Fruit fly (Drosophila melanogaster): ENCODE results near the gene Ugt36D1.

DNA sequence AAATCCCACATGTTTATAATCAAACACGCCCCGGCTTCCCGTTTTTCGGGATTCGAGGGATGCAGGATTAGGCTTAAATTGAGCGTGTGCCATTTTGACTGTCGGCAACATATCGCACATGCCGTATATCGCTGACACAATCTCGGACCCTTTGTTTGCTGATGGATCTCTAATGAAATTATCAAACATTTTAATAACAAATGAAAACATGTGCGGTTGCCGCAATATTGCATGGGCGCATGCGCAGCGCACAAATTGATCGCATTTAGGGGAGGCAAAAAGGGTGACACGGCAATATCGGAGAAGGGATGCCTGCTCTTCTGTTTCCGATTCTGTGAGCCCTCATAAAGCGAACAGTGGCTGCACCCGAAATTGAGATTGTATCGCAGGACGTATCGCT, 48.1 kb upstream of the Ugt36D1 start:
- TF ChIP-seq CTCF (optimal IDR thresholded peaks at IDR 0.05) (no peak), CG8478 (optimal IDR thresholded peaks at IDR 0.05) (no peak)
